Worm (Caenorhabditis elegans) whole organism, L3 larva: ENCODE measurements around the gene srd-66.

ENCODE experiments used
- ceh-28 ChIP-seq: fragments of 150-350 bp; optimal IDR thresholded peaks from 2 replicates; lab custom pipeline; 2014; ENCODE audit warnings: missing biosample characterization, missing genetic modification reagents, missing genetic modification characterization
- daf-12 ChIP-seq: fragments of 150-350 bp; optimal IDR thresholded peaks from 2 replicates; lab custom pipeline; 2014; ENCODE audit warnings: missing biosample characterization, missing genetic modification reagents, missing genetic modification characterization
- fos-1 ChIP-seq: fragments of 150-350 bp; optimal IDR thresholded peaks from 2 replicates; lab custom pipeline; 2014; ENCODE audit warnings: missing biosample characterization, missing genetic modification characterization
- lin-39 ChIP-seq: fragments of 150-350 bp; optimal IDR thresholded peaks from 2 replicates; lab custom pipeline; 2018; ENCODE audit warnings: missing biosample characterization, missing genetic modification reagents, missing genetic modification characterization
- mdl-1 ChIP-seq: fragments of 150-350 bp; optimal IDR thresholded peaks from 2 replicates; lab custom pipeline; 2014; ENCODE audit warnings: missing biosample characterization, missing genetic modification characterization
- nfya-1 ChIP-seq: sonication (generic microtip); optimal IDR thresholded peaks from 2 replicates; lab custom pipeline; 2017; ENCODE audit warnings: missing genetic modification characterization, mild to moderate bottlenecking, missing compliant biosample characterization, antibody characterized with exemption, moderate library complexity; ENCODE audit not compliant: insufficient read depth
- nhr-12 ChIP-seq: fragments of 150-350 bp; optimal IDR thresholded peaks from 2 replicates; lab custom pipeline; 2014; ENCODE audit warnings: missing biosample characterization, missing genetic modification characterization
- nhr-237 ChIP-seq: fragments of 150-350 bp; optimal IDR thresholded peaks from 2 replicates; lab custom pipeline; 2014; ENCODE audit warnings: missing biosample characterization, missing genetic modification characterization
- pqm-1 ChIP-seq: fragments of 150-350 bp; optimal IDR thresholded peaks from 2 replicates; lab custom pipeline; 2017; ENCODE audit warnings: missing biosample characterization, missing genetic modification characterization, inconsistent platforms
- skn-1 ChIP-seq: fragments of 150-350 bp; optimal IDR thresholded peaks from 2 replicates; lab custom pipeline; 2014; ENCODE audit warnings: missing biosample characterization, missing genetic modification characterization
- unc-39 ChIP-seq: sonication (generic microtip); optimal IDR thresholded peaks from 4 replicates; lab custom pipeline; 2017; ENCODE audit warnings: missing biosample characterization, missing genetic modification characterization
- unc-62 ChIP-seq: fragments of 150-350 bp; sonication (generic microtip); optimal IDR thresholded peaks from 4 replicates; lab custom pipeline; 2014; ENCODE audit warnings: missing biosample characterization, missing genetic modification reagents, missing genetic modification characterization
- ztf-11 ChIP-seq: fragments of 150-350 bp; optimal IDR thresholded peaks from 2 replicates; lab custom pipeline; 2014; ENCODE audit warnings: missing biosample characterization, missing genetic modification characterization

- TF ChIP-seq nhr-12 (tag; lab: Kevin White, UChicago) (no peak), fos-1 (tag; lab: Kevin White, UChicago) (no peak), skn-1 (tag; lab: Kevin White, UChicago) (no peak), lin-39 (tag; lab: Kevin White, UChicago) (no peak), daf-12 (tag; lab: Kevin White, UChicago) (no peak), unc-39 (tag; lab: Kevin White, UChicago) (no peak), mdl-1 (tag; lab: Kevin White, UChicago) (no peak), ceh-28 (tag; lab: Kevin White, UChicago) (no peak), nfya-1 (tag; lab: Kevin White, UChicago) (no peak), pqm-1 (tag; lab: Kevin White, UChicago) (no peak), ztf-11 (tag; lab: Kevin White, UChicago) (no peak), unc-62 (GFP tag; lab: Kevin White, UChicago) (no peak), nhr-237 (tag; lab: Kevin White, UChicago) (no peak)
Observed at ce11 chrIII:1934141-1934540, 48.3 kb downstream of the srd-66 start.
